Fruit fly (Drosophila melanogaster) whole organism, adult: ENCODE measurements around the gene Spase25.

ENCODE experiments used
- Crg-1 ChIP-seq: fragments of 200-800 bp; sonication (Bioruptor generic); optimal IDR thresholded peaks from 2 replicates; lab custom pipeline; 2016; ENCODE audit warnings: missing biosample characterization, missing genetic modification characterization
- Hr96 ChIP-seq: fragments of 200-800 bp; sonication (Bioruptor generic); optimal IDR thresholded peaks from 2 replicates; lab custom pipeline; 2016; ENCODE audit warnings: missing biosample characterization, missing genetic modification characterization
- kay ChIP-seq: fragments of 200-800 bp; sonication (Bioruptor generic); peaks from one replicate; lab custom pipeline; 2016; ENCODE audit warnings: missing biosample characterization, missing genetic modification characterization, borderline replicate concordance
- pad ChIP-seq: fragments of 200-800 bp; sonication (Bioruptor generic); optimal IDR thresholded peaks from 3 replicates; lab custom pipeline; 2017; ENCODE audit warnings: missing biosample characterization, missing genetic modification characterization, mild to moderate bottlenecking, moderate library complexity, missing genetic modification reagents
- toe ChIP-seq: fragments of 200-800 bp; sonication (Bioruptor generic); optimal IDR thresholded peaks from 2 replicates; lab custom pipeline; 2016; ENCODE audit warnings: missing biosample characterization, missing genetic modification characterization

DNA sequence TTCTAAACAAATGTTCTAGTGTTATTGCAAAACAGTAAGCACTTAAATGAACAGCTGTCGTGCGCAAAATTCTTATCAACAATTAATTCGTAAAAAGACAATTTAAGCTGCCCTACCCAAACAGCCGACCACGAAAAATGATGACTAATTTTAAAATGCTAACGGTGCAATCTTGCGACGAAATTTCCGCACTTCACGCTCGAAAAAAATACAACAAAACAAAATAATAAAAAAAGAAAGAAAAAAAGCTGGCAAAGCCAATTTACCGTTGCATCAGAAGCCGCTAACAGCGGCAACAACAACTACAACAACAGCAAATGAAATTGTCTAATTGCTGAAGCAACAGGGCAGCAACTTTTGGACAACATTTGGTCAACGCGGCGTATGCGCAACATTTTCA is 18.6 kb downstream of the Spase25 start:
- TF ChIP-seq Crg-1 (GFP tag; lab: Kevin White, UChicago), result no peak
- no peak for TF ChIP-seq kay
- TF ChIP-seq pad (GFP tag; lab: Kevin White, UChicago), result no peak
- TF ChIP-seq toe (GFP tag; lab: Kevin White, UChicago), result no peak
- no peak for TF ChIP-seq Hr96 (GFP tag; lab: Kevin White, UChicago)
